Worm (Caenorhabditis elegans) whole organism, late embryonic: ENCODE data around the gene F58E6.4.

Experiments used
- C08G9.2 ChIP-seq: sonication (generic microtip); optimal IDR thresholded peaks from 2 replicates; lab custom pipeline; 2016; ENCODE audit warnings: mild to moderate bottlenecking, missing genetic modification characterization, moderate library complexity, missing compliant biosample characterization
- C38D4.7 ChIP-seq: fragments of 200-800 bp; sonication (Bioruptor generic); optimal IDR thresholded peaks from 2 replicates; lab custom pipeline; 2018; ENCODE audit warnings: mild to moderate bottlenecking, missing genetic modification characterization, moderate library complexity, missing compliant biosample characterization
- T23F11.4 ChIP-seq: fragments of 200-800 bp; sonication (Bioruptor generic); optimal IDR thresholded peaks from 2 replicates; lab custom pipeline; 2018; ENCODE audit warnings: mild to moderate bottlenecking, missing genetic modification characterization, missing compliant biosample characterization
- ama-1 ChIP-seq: fragments of 150-350 bp; optimal IDR thresholded peaks from 2 replicates; lab custom pipeline; 2014
- ceh-14 ChIP-seq: sonication (generic microtip); optimal IDR thresholded peaks from 2 replicates; lab custom pipeline; 2016; ENCODE audit warnings: missing genotype, missing genetic modification characterization, missing compliant biosample characterization
- ceh-19 ChIP-seq: fragments of 200-800 bp; sonication (Bioruptor generic); optimal IDR thresholded peaks from 2 replicates; lab custom pipeline; 2018; ENCODE audit warnings: mild to moderate bottlenecking, missing genetic modification characterization, missing compliant biosample characterization
- ceh-2 ChIP-seq: sonication (generic microtip); optimal IDR thresholded peaks from 2 replicates; lab custom pipeline; 2016; ENCODE audit warnings: missing genotype, missing genetic modification characterization, missing compliant biosample characterization
- ceh-22 ChIP-seq: sonication (generic microtip); optimal IDR thresholded peaks from 2 replicates; lab custom pipeline; 2017; ENCODE audit warnings: missing biosample characterization, missing genetic modification characterization
- ceh-24 ChIP-seq: sonication (generic microtip); optimal IDR thresholded peaks from 2 replicates; lab custom pipeline; 2016; ENCODE audit warnings: mild to moderate bottlenecking, missing genetic modification characterization, missing compliant biosample characterization
- ceh-30 ChIP-seq: fragments of 150-350 bp; optimal IDR thresholded peaks from 2 replicates; lab custom pipeline; 2014; ENCODE audit warnings: missing biosample characterization, missing genetic modification characterization
- ceh-31 ChIP-seq: sonication (generic microtip); optimal IDR thresholded peaks from 2 replicates; lab custom pipeline; 2016; ENCODE audit warnings: missing genetic modification characterization, missing compliant biosample characterization
- ceh-34 ChIP-seq: sonication (generic microtip); optimal IDR thresholded peaks from 2 replicates; lab custom pipeline; 2016; ENCODE audit warnings: mild to moderate bottlenecking, missing genetic modification characterization, missing compliant biosample characterization
- ceh-45 ChIP-seq: fragments of 200-800 bp; sonication (Bioruptor generic); IDR thresholded peaks from 2 replicates; pipeline ENCODE4 v1.3.6; 2022; ENCODE audit warnings: missing genetic modification reagents, missing genetic modification characterization, missing compliant biosample characterization
- ceh-48 ChIP-seq: sonication (generic microtip); optimal IDR thresholded peaks from 2 replicates; lab custom pipeline; 2016; ENCODE audit warnings: missing genetic modification characterization, inconsistent platforms, missing compliant biosample characterization
- ceh-6 ChIP-seq: fragments of 200-800 bp; sonication (Bioruptor generic); optimal IDR thresholded peaks from 2 replicates; lab custom pipeline; 2018; ENCODE audit warnings: mild to moderate bottlenecking, missing genetic modification characterization, missing compliant biosample characterization
- ceh-9 ChIP-seq: sonication (generic microtip); optimal IDR thresholded peaks from 2 replicates; lab custom pipeline; 2016; ENCODE audit warnings: mild to moderate bottlenecking, missing genetic modification characterization, inconsistent platforms, missing compliant biosample characterization
- che-1 ChIP-seq: sonication (generic microtip); optimal IDR thresholded peaks from 2 replicates; lab custom pipeline; 2016; ENCODE audit warnings: mild to moderate bottlenecking, missing genetic modification characterization, missing compliant biosample characterization
- elt-2 ChIP-seq: sonication (generic microtip); optimal IDR thresholded peaks from 2 replicates; lab custom pipeline; 2016; ENCODE audit warnings: missing genetic modification reagents, missing genetic modification characterization, missing compliant biosample characterization
- elt-4 ChIP-seq: sonication (generic microtip); optimal IDR thresholded peaks from 2 replicates; lab custom pipeline; 2016; ENCODE audit warnings: missing genetic modification characterization, missing compliant biosample characterization
- eyg-1 ChIP-seq: sonication (generic microtip); optimal IDR thresholded peaks from 2 replicates; lab custom pipeline; 2016; ENCODE audit warnings: missing genotype, missing genetic modification characterization, missing compliant biosample characterization
- fkh-10 ChIP-seq: fragments of 150-350 bp; optimal IDR thresholded peaks from 2 replicates; lab custom pipeline; 2014; ENCODE audit warnings: missing biosample characterization, missing genetic modification reagents, missing genetic modification characterization
- fkh-6 ChIP-seq: sonication (generic microtip); optimal IDR thresholded peaks from 2 replicates; lab custom pipeline; 2016; ENCODE audit warnings: missing genetic modification characterization, missing compliant biosample characterization
- hlh-30 ChIP-seq: sonication (generic microtip); optimal IDR thresholded peaks from 2 replicates; lab custom pipeline; 2017; ENCODE audit warnings: antibody characterized with exemption, missing genetic modification characterization, missing compliant biosample characterization; ENCODE audit not compliant: insufficient read depth
- lim-6 ChIP-seq: sonication (generic microtip); optimal IDR thresholded peaks from 2 replicates; lab custom pipeline; 2016; ENCODE audit warnings: missing genetic modification characterization, missing compliant biosample characterization
- lin-11 ChIP-seq: fragments of 200-800 bp; sonication (Bioruptor generic); optimal IDR thresholded peaks from 2 replicates; lab custom pipeline; 2018; ENCODE audit warnings: mild to moderate bottlenecking, missing genetic modification characterization, missing compliant biosample characterization
- madf-2 ChIP-seq: sonication (generic microtip); optimal IDR thresholded peaks from 2 replicates; lab custom pipeline; 2017; ENCODE audit warnings: missing genetic modification characterization, missing compliant biosample characterization
- nfya-1 ChIP-seq: sonication (generic microtip); optimal IDR thresholded peaks from 2 replicates; lab custom pipeline; 2017; ENCODE audit warnings: missing genetic modification characterization, mild to moderate bottlenecking, missing compliant biosample characterization, antibody characterized with exemption, moderate library complexity
- odd-2 ChIP-seq: sonication (generic microtip); optimal IDR thresholded peaks from 2 replicates; lab custom pipeline; 2017; ENCODE audit warnings: antibody characterized with exemption, mild to moderate bottlenecking, missing genetic modification characterization, missing compliant biosample characterization
- pqm-1 ChIP-seq: sonication (generic microtip); optimal IDR thresholded peaks from 2 replicates; lab custom pipeline; 2016; ENCODE audit warnings: missing genetic modification characterization, missing compliant biosample characterization
- pros-1 ChIP-seq: fragments of 150-350 bp; optimal IDR thresholded peaks from 2 replicates; lab custom pipeline; 2014; ENCODE audit warnings: missing biosample characterization, missing genetic modification reagents, missing genetic modification characterization
- ref-2 ChIP-seq: sonication (generic microtip); optimal IDR thresholded peaks from 2 replicates; lab custom pipeline; 2016; ENCODE audit warnings: missing genetic modification characterization, missing compliant biosample characterization
- unc-55 ChIP-seq: sonication (generic microtip); optimal IDR thresholded peaks from 2 replicates; lab custom pipeline; 2017; ENCODE audit warnings: missing biosample characterization, missing genetic modification reagents, missing genetic modification characterization
- unc-86 ChIP-seq: sonication (generic microtip); optimal IDR thresholded peaks from 2 replicates; lab custom pipeline; 2016; ENCODE audit warnings: missing genetic modification characterization, missing compliant biosample characterization
- zip-5 ChIP-seq: sonication (generic microtip); optimal IDR thresholded peaks from 2 replicates; lab custom pipeline; 2016; ENCODE audit warnings: missing genetic modification characterization, missing compliant biosample characterization

The F58E6.4 gene

DNA sequence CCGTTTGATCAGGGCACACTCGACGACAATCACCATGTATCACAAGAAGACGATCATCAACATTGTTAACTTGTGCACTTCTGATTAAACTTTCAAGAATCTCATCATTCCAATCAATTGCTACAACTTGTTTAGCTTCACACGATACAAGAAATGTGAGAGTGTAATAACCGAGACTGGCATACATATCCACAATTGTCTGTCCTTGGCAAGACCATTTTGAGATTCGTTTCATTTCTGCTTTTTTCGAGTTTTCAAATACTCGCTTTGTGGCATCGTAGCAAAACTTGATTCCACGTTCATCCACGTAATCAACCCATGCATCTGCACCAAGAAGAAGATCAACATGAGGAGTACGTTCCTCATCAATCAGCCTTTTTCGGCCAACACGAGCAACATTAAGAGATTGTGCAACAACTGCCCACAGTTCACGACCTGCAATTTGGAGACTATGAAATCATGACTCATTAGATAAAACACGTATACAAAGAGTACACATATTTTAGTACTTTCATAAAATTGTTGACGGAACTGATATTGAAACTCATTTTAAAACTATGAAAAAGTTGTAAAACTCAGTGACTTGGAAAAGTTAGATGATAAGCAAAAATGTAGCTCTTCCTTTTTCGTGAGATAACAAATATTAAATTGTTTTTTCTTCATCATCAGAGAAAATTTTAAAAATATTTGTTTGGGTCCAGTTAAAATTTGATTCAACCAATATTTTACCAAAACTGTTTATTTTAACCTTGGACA, 37.6 kb downstream of the F58E6.4 start:
- no peak for TF ChIP-seq fkh-10 (GFP tag; lab: Kevin White, UChicago)
- TF ChIP-seq pros-1 (tag; lab: Kevin White, UChicago): no peak

ce11 chrV:9711174-9711573, 39.0 kb downstream of the F58E6.4 start:
- TF ChIP-seq elt-2 (tag; lab: Kevin White, UChicago) (peak; percentile 81), che-1 (tag; lab: Kevin White, UChicago) (no peak)

ce11 chrV:9709747-9710146, 40.5 kb downstream of the F58E6.4 start, which contains the start of gene tag-120:
TSS of gene tag-120 (minus strand) at chrV:9709814.
- TF ChIP-seq ceh-30 (tag; lab: Kevin White, UChicago): no peak
- no peak for TF ChIP-seq ceh-6
- TF ChIP-seq ceh-14: no peak
- TF ChIP-seq ceh-22 (tag; lab: Kevin White, UChicago): no peak
- no peak for TF ChIP-seq ceh-9 (tag; lab: Kevin White, UChicago)
- TF ChIP-seq zip-5 (tag; lab: Kevin White, UChicago): no peak
- no peak for TF ChIP-seq C08G9.2 (tag; lab: Kevin White, UChicago)
- TF ChIP-seq C38D4.7: no peak
- no peak for TF ChIP-seq ref-2 (tag; lab: Kevin White, UChicago)
- TF ChIP-seq hlh-30 (tag; lab: Kevin White, UChicago): no peak
- TF ChIP-seq ama-1 (lab: Kevin White, UChicago): no peak

- TF ChIP-seq ceh-48 (tag; lab: Kevin White, UChicago) (no peak), T23F11.4 (GFP tag; lab: Kevin White, UChicago) (no peak), elt-4 (no peak), ceh-6 (no peak), pqm-1 (tag; lab: Kevin White, UChicago) (no peak), ceh-34 (no peak), zip-5 (tag; lab: Kevin White, UChicago) (no peak), ceh-2 (no peak)
These were observed 43.6 kb downstream of the F58E6.4 start for ce11 chrV:9706592-9706991.

ce11 chrV:9704399-9704798, 45.8 kb downstream of the F58E6.4 start:
- peak; percentile 43 for TF ChIP-seq nfya-1 (tag; lab: Kevin White, UChicago)
- peak; percentile 76 for TF ChIP-seq ceh-48 (tag; lab: Kevin White, UChicago)
- TF ChIP-seq fkh-6 (tag; lab: Kevin White, UChicago): no peak
- TF ChIP-seq lin-11 (tag; lab: Kevin White, UChicago): no peak
- peak; percentile 36 for TF ChIP-seq unc-55
- peak; percentile 23 for TF ChIP-seq ceh-19 (GFP tag; lab: Kevin White, UChicago)
- TF ChIP-seq ceh-31 (tag; lab: Kevin White, UChicago): peak; percentile 65

DNA sequence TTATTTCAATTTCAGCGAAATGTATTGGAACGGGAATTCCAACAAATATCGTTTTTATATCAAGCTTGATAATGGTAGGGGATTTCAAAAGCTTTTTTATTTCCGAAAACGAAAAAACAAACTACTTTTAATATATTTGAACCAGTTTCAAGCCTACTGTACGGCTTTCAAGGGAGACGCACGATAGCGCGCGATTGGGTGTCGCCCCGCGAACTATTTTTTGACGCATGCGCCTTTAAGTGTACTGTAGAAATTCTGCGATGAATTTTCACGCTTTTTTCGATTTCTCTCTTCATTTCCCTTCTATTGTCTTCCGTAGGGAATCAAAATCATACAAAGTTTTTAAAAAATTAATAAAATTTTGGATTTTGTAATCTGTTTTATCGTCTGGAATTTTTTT, 46.7 kb downstream of the F58E6.4 start:
- TF ChIP-seq ceh-48 (tag; lab: Kevin White, UChicago) (no peak), eyg-1 (no peak), T23F11.4 (GFP tag; lab: Kevin White, UChicago) (no peak), madf-2 (tag; lab: Kevin White, UChicago) (no peak), ceh-45 (GFP tag; lab: Robert Waterston, UW) (no peak), odd-2 (tag; lab: Kevin White, UChicago) (no peak), lim-6 (tag; lab: Kevin White, UChicago) (no peak), ceh-24 (tag; lab: Kevin White, UChicago) (no peak), unc-86 (no peak), C08G9.2 (tag; lab: Kevin White, UChicago) (no peak)
